Fruit fly (Drosophila melanogaster): ENCODE data around the gene mthl2.

dm6 chr3L:5616472-5616871 lies 11.9 kb downstream of the mthl2 start:
- no peak for TF ChIP-seq CrebA (GFP tag; optimal IDR thresholded peaks at IDR 0.05; ENCODE audit: borderline replicate concordance)
- no peak for TF ChIP-seq lola (GFP tag; optimal IDR thresholded peaks at IDR 0.05)
